Fruit fly (Drosophila melanogaster): ENCODE measurements around the gene Tmep.

DNA sequence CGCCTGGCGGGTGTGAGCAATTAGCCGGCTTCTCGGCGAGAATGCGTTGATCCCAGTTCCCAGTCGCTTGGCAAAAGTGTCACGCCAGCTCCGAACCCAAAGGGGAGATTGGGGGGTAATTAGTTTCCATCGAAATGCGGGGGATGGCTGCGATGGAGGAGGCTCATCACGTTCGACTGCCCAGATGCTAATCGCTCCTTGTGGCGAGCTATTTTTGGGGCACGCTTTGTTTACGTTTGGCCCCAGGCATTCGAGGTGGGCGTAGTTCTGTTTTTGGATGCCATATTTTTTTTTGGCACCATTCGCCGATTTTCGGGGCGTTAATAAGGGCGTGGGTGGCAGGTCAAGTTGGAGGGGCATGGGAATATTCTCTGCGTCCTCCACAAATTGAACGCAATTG lies 11.2 kb downstream of the Tmep start:
- no peak for TF ChIP-seq ovo (GFP tag; optimal IDR thresholded peaks at IDR 0.05)
- no peak for TF ChIP-seq CG12768 (GFP tag; optimal IDR thresholded peaks at IDR 0.05)
- no peak for TF ChIP-seq bab1 (GFP tag; optimal IDR thresholded peaks at IDR 0.05)

All from whole organism, adult.